Worm (Caenorhabditis elegans): Measurements from ENCODE around the gene npr-10.

npr-10 gene

ce11 chrX:12981393-12981792, 51.1 kb downstream of the npr-10 start, which contains the start of gene scav-4:
Gene scav-4, plus strand, starts transcription at chrX:12981775.
- no peak for TF ChIP-seq ztf-16 (tag; optimal IDR thresholded peaks at IDR 0.05)
- no peak for TF ChIP-seq nhr-232 (tag; optimal IDR thresholded peaks at IDR 0.05)
- no peak for TF ChIP-seq ets-4 (tag; optimal IDR thresholded peaks at IDR 0.05)
- TF ChIP-seq npax-4 (tag; optimal IDR thresholded peaks at IDR 0.05), result no peak
- TF ChIP-seq hlh-13 (GFP tag; optimal IDR thresholded peaks at IDR 0.05), result no peak
- TF ChIP-seq K09A11.1 (tag; optimal IDR thresholded peaks at IDR 0.05; ENCODE audit: insufficient read depth), result no peak
- no peak for TF ChIP-seq unc-3 (GFP tag; conservative IDR thresholded peaks at IDR 0.05)
- no peak for TF ChIP-seq unc-3 (tag; optimal IDR thresholded peaks at IDR 0.05)

ce11 chrX:12979747-12980146, 52.8 kb downstream of the npr-10 start:
- TF ChIP-seq elt-2 (tag; optimal IDR thresholded peaks at IDR 0.05) (peak; percentile 32), tbx-7 (tag; optimal IDR thresholded peaks at IDR 0.05) (no peak)

ce11 chrX:12978569-12978968, 53.9 kb downstream of the npr-10 start:
- TF ChIP-seq fkh-10 (GFP tag; optimal IDR thresholded peaks at IDR 0.05), result no peak
- TF ChIP-seq ama-1 (optimal IDR thresholded peaks at IDR 0.05), result no peak
- TF ChIP-seq unc-42 (tag; optimal IDR thresholded peaks at IDR 0.05), result no peak
- TF ChIP-seq nfya-1 (tag; optimal IDR thresholded peaks at IDR 0.05), result no peak
- no peak for TF ChIP-seq syd-9 (tag; optimal IDR thresholded peaks at IDR 0.05)
- TF ChIP-seq ceh-24 (tag; optimal IDR thresholded peaks at IDR 0.05), result no peak
- TF ChIP-seq sox-2 (GFP tag; IDR thresholded peaks at IDR 0.05), result no peak
- TF ChIP-seq elt-2 (tag; optimal IDR thresholded peaks at IDR 0.05), result no peak
- no peak for TF ChIP-seq pag-3 (tag; optimal IDR thresholded peaks at IDR 0.05; ENCODE audit: borderline replicate concordance)
- TF ChIP-seq ceh-22 (tag; optimal IDR thresholded peaks at IDR 0.05), result no peak
- no peak for TF ChIP-seq ztf-16 (tag; optimal IDR thresholded peaks at IDR 0.05)
- TF ChIP-seq sox-4 (tag; optimal IDR thresholded peaks at IDR 0.05), result no peak
- no peak for TF ChIP-seq ceh-18 (tag; optimal IDR thresholded peaks at IDR 0.05)
- TF ChIP-seq ceh-34 (tag; optimal IDR thresholded peaks at IDR 0.05), result no peak
- TF ChIP-seq T23F11.4 (GFP tag; optimal IDR thresholded peaks at IDR 0.05), result no peak
- TF ChIP-seq dve-1 (tag; optimal IDR thresholded peaks at IDR 0.05), result no peak
- no peak for TF ChIP-seq C38D4.7 (GFP tag; optimal IDR thresholded peaks at IDR 0.05)

ce11 chrX:12977451-12977850, 55.1 kb downstream of the npr-10 start, which contains the start of gene F11C1.9:
Gene F11C1.9, minus strand, starts transcription at chrX:12977551.
- TF ChIP-seq ceh-45 (GFP tag; IDR thresholded peaks at IDR 0.05) (no peak), nhr-232 (tag; optimal IDR thresholded peaks at IDR 0.05) (no peak), F13H6.1 (tag; optimal IDR thresholded peaks at IDR 0.05) (no peak)

- TF ChIP-seq K09A11.1 (tag; optimal IDR thresholded peaks at IDR 0.05; ENCODE audit: insufficient read depth) (no peak), eyg-1 (tag; optimal IDR thresholded peaks at IDR 0.05) (no peak), ceh-18 (tag; optimal IDR thresholded peaks at IDR 0.05) (no peak), hlh-30 (tag; optimal IDR thresholded peaks at IDR 0.05; ENCODE audit: insufficient read depth) (no peak), ceh-24 (tag; optimal IDR thresholded peaks at IDR 0.05) (no peak), ztf-16 (tag; optimal IDR thresholded peaks at IDR 0.05) (no peak), nhr-232 (tag; optimal IDR thresholded peaks at IDR 0.05) (no peak), ceh-31 (tag; optimal IDR thresholded peaks at IDR 0.05) (no peak), sox-4 (tag; optimal IDR thresholded peaks at IDR 0.05) (no peak)
These were observed 55.7 kb downstream of the npr-10 start, which contains the start of the genes F11C1.4 and F11C1.10 for ce11 chrX:12976774-12977173. Gene F11C1.4, plus strand, starts transcription at chrX:12977074. Gene F11C1.10, plus strand, starts transcription at chrX:12977082.

- TF ChIP-seq madf-2 (tag; optimal IDR thresholded peaks at IDR 0.05), result no peak
- TF ChIP-seq pros-1 (tag; optimal IDR thresholded peaks at IDR 0.05), result peak; percentile 33
- peak; percentile 13 for TF ChIP-seq K09A11.1 (tag; optimal IDR thresholded peaks at IDR 0.05; ENCODE audit: insufficient read depth)
- peak; percentile 55 for TF ChIP-seq ceh-18 (tag; optimal IDR thresholded peaks at IDR 0.05)
- peak; percentile 64 for TF ChIP-seq nfya-1 (tag; optimal IDR thresholded peaks at IDR 0.05)
- peak; percentile 52 for TF ChIP-seq unc-55 (GFP tag; optimal IDR thresholded peaks at IDR 0.05)
- peak; percentile 69 for TF ChIP-seq sdc-2 (tag; optimal IDR thresholded peaks at IDR 0.05)
- no peak for TF ChIP-seq nhr-232 (tag; optimal IDR thresholded peaks at IDR 0.05)
- peak; percentile 16 for TF ChIP-seq ceh-34 (tag; optimal IDR thresholded peaks at IDR 0.05)
- peak; percentile 55 for TF ChIP-seq tbx-2 (tag; optimal IDR thresholded peaks at IDR 0.05)
- peak; percentile 63 for TF ChIP-seq ceh-31 (tag; optimal IDR thresholded peaks at IDR 0.05)
- TF ChIP-seq dve-1 (tag; optimal IDR thresholded peaks at IDR 0.05), result peak; percentile 45
- TF ChIP-seq rnt-1 (tag; optimal IDR thresholded peaks at IDR 0.05), result peak; percentile 3
- TF ChIP-seq unc-3 (GFP tag; conservative IDR thresholded peaks at IDR 0.05), result no peak
- no peak for TF ChIP-seq unc-3 (tag; optimal IDR thresholded peaks at IDR 0.05)
These were observed 56.9 kb downstream of the npr-10 start, which contains the start of gene ppk-3 for ce11 chrX:12975595-12976089. Gene ppk-3, minus strand, starts transcription at chrX:12975645.

Data from whole organism, late embryonic.